Fruit fly (Drosophila melanogaster) whole organism, prepupa: ENCODE measurements around the gene Gnpnat.
A peak's percentile ranks its signal among the peaks of the same experiment; 100 is the strongest.

ENCODE experiments used
- CG10631 ChIP-seq: fragments of 200-800 bp; sonication (Bioruptor generic); optimal IDR thresholded peaks from 2 replicates; lab custom pipeline; 2016; ENCODE audit warnings: missing biosample characterization, missing genetic modification characterization
- CG10669 ChIP-seq: fragments of 200-800 bp; sonication (Bioruptor generic); optimal IDR thresholded peaks from 3 replicates; lab custom pipeline; 2018; ENCODE audit warnings: missing biosample characterization, mild to moderate bottlenecking, missing genetic modification characterization, moderate library complexity
- CG11294 ChIP-seq: fragments of 200-800 bp; sonication (Bioruptor generic); IDR thresholded peaks from 2 replicates; pipeline ENCODE4 v1.3.6; 2022; ENCODE audit warnings: missing biosample characterization, missing genetic modification characterization
- CG11762 ChIP-seq: fragments of 200-800 bp; sonication (Bioruptor generic); optimal IDR thresholded peaks from 3 replicates; lab custom pipeline; 2016; ENCODE audit warnings: missing biosample characterization, missing genetic modification characterization; ENCODE audit not compliant: insufficient read depth
- CG11902 ChIP-seq: fragments of 200-800 bp; sonication (Bioruptor generic); optimal IDR thresholded peaks from 3 replicates; lab custom pipeline; 2016; ENCODE audit warnings: missing biosample characterization, missing genetic modification characterization
- CG15336 ChIP-seq: fragments of 200-800 bp; sonication (Bioruptor generic); IDR thresholded peaks from 2 replicates; pipeline ENCODE4 v1.3.6; 2022; ENCODE audit warnings: missing biosample characterization, missing genetic modification characterization
- CG1621 ChIP-seq: fragments of 200-800 bp; sonication (Bioruptor generic); optimal IDR thresholded peaks from 3 replicates; lab custom pipeline; 2018; ENCODE audit warnings: missing biosample characterization, mild to moderate bottlenecking, missing genetic modification characterization
- CG16779 ChIP-seq: fragments of 200-800 bp; sonication (Bioruptor generic); optimal IDR thresholded peaks from 3 replicates; lab custom pipeline; 2017; ENCODE audit warnings: missing biosample characterization, mild to moderate bottlenecking, missing genetic modification characterization
- CG3032 ChIP-seq: fragments of 200-800 bp; optimal IDR thresholded peaks from 2 replicates; lab custom pipeline; 2019; ENCODE audit warnings: missing biosample characterization, mild to moderate bottlenecking, missing genetic modification characterization, moderate library complexity
- CG31627 ChIP-seq: fragments of 200-800 bp; sonication (Bioruptor generic); optimal IDR thresholded peaks from 3 replicates; lab custom pipeline; 2016; ENCODE audit warnings: missing biosample characterization, missing genetic modification characterization
- CG32006 ChIP-seq: fragments of 200-800 bp; sonication (Bioruptor generic); optimal IDR thresholded peaks from 3 replicates; lab custom pipeline; 2017; ENCODE audit warnings: missing biosample characterization, mild to moderate bottlenecking, missing genetic modification characterization
- CG34406 ChIP-seq: fragments of 200-800 bp; sonication (Bioruptor generic); optimal IDR thresholded peaks from 3 replicates; lab custom pipeline; 2016; ENCODE audit warnings: missing biosample characterization, missing genetic modification characterization
- CG3919 ChIP-seq: fragments of 200-800 bp; sonication (Bioruptor generic); optimal IDR thresholded peaks from 3 replicates; lab custom pipeline; 2016; ENCODE audit warnings: missing biosample characterization, missing genetic modification characterization
- CG4318 ChIP-seq: fragments of 200-800 bp; sonication (Bioruptor generic); optimal IDR thresholded peaks from 3 replicates; lab custom pipeline; 2017; ENCODE audit warnings: missing biosample characterization, mild to moderate bottlenecking, missing genetic modification characterization
- CG6276 ChIP-seq: fragments of 200-800 bp; sonication (Bioruptor generic); optimal IDR thresholded peaks from 2 replicates; lab custom pipeline; 2017; ENCODE audit warnings: missing biosample characterization, mild to moderate bottlenecking, missing genetic modification characterization
- CG6792 ChIP-seq: fragments of 200-800 bp; sonication (Bioruptor generic); optimal IDR thresholded peaks from 3 replicates; lab custom pipeline; 2016; ENCODE audit warnings: missing biosample characterization, missing genetic modification characterization
- CG6808 ChIP-seq: fragments of 200-800 bp; sonication (Bioruptor generic); optimal IDR thresholded peaks from 3 replicates; lab custom pipeline; 2017; ENCODE audit warnings: missing biosample characterization, missing genetic modification characterization, mild to moderate bottlenecking, moderate library complexity, missing genetic modification reagents
- CG7368 ChIP-seq: fragments of 200-800 bp; sonication (Bioruptor generic); optimal IDR thresholded peaks from 3 replicates; lab custom pipeline; 2016; ENCODE audit warnings: missing biosample characterization, missing genetic modification characterization
- CG8119 ChIP-seq: fragments of 200-800 bp; sonication (Bioruptor generic); IDR thresholded peaks from 3 replicates; pipeline ENCODE4 v1.3.6; 2022; ENCODE audit warnings: missing biosample characterization, missing genetic modification characterization
- CG8632 ChIP-seq: fragments of 200-800 bp; sonication (Bioruptor generic); optimal IDR thresholded peaks from 3 replicates; lab custom pipeline; 2016; ENCODE audit warnings: missing biosample characterization, missing genetic modification characterization
- CG9139 ChIP-seq: fragments of 200-800 bp; sonication (Bioruptor generic); optimal IDR thresholded peaks from 3 replicates; lab custom pipeline; 2017; ENCODE audit warnings: missing biosample characterization, mild to moderate bottlenecking, missing genetic modification characterization
- Eip75B ChIP-seq: fragments of 200-800 bp; sonication (Bioruptor generic); optimal IDR thresholded peaks from 3 replicates; lab custom pipeline; 2016; ENCODE audit warnings: missing biosample characterization, missing genetic modification characterization
- Eip78C ChIP-seq: fragments of 200-800 bp; sonication (Bioruptor generic); peaks from one replicate; lab custom pipeline; 2016; ENCODE audit warnings: missing biosample characterization, missing genetic modification characterization
- Eip93F ChIP-seq: fragments of 200-800 bp; sonication (Bioruptor generic); optimal IDR thresholded peaks from 2 replicates; lab custom pipeline; 2016; ENCODE audit warnings: missing biosample characterization, mild to moderate bottlenecking, missing genetic modification characterization
- Ets96B ChIP-seq: fragments of 200-800 bp; optimal IDR thresholded peaks from 2 replicates; lab custom pipeline; 2019; ENCODE audit warnings: missing biosample characterization, mild to moderate bottlenecking, missing genetic modification characterization, moderate library complexity
- Gug ChIP-seq: fragments of 200-800 bp; sonication (Bioruptor generic); IDR thresholded peaks from 2 replicates; pipeline ENCODE4 v1.3.6; 2022; ENCODE audit warnings: missing biosample characterization, missing genetic modification characterization
- Hr38 ChIP-seq: sonication (Bioruptor generic); optimal IDR thresholded peaks from 2 replicates; lab custom pipeline; 2016; ENCODE audit warnings: missing biosample characterization, missing genetic modification characterization
- Hr39 ChIP-seq: fragments of 200-800 bp; sonication (Bioruptor generic); optimal IDR thresholded peaks from 2 replicates; lab custom pipeline; 2016; ENCODE audit warnings: missing biosample characterization, missing genetic modification characterization
- Hr4 ChIP-seq: fragments of 200-800 bp; sonication (Bioruptor generic); optimal IDR thresholded peaks from 3 replicates; lab custom pipeline; 2016; ENCODE audit warnings: missing biosample characterization, missing genetic modification characterization
- Lpt ChIP-seq: fragments of 200-800 bp; sonication (Bioruptor generic); optimal IDR thresholded peaks from 3 replicates; lab custom pipeline; 2016; ENCODE audit warnings: missing biosample characterization, missing genetic modification characterization
- Met ChIP-seq: fragments of 200-800 bp; sonication (Bioruptor generic); optimal IDR thresholded peaks from 3 replicates; lab custom pipeline; 2016; ENCODE audit warnings: missing biosample characterization, missing genetic modification characterization
- OdsH ChIP-seq: fragments of 200-800 bp; sonication (Bioruptor generic); optimal IDR thresholded peaks from 3 replicates; lab custom pipeline; 2016; ENCODE audit warnings: missing biosample characterization, missing genetic modification characterization
- Smox ChIP-seq: fragments of 200-800 bp; sonication (Bioruptor generic); optimal IDR thresholded peaks from 3 replicates; lab custom pipeline; 2016; ENCODE audit warnings: missing biosample characterization, missing genetic modification characterization
- Sox102F ChIP-seq: fragments of 200-800 bp; sonication (Bioruptor generic); optimal IDR thresholded peaks from 2 replicates; lab custom pipeline; 2016; ENCODE audit warnings: missing biosample characterization, mild to moderate bottlenecking, missing genetic modification characterization
- Sox14 ChIP-seq: fragments of 200-800 bp; sonication (Bioruptor generic); optimal IDR thresholded peaks from 3 replicates; lab custom pipeline; 2016; ENCODE audit warnings: missing biosample characterization, missing genetic modification characterization
- Sox15 ChIP-seq: fragments of 200-800 bp; sonication (Bioruptor generic); optimal IDR thresholded peaks from 3 replicates; lab custom pipeline; 2016; ENCODE audit warnings: missing biosample characterization, missing genetic modification characterization
- achi ChIP-seq: fragments of 200-800 bp; sonication (Bioruptor generic); optimal IDR thresholded peaks from 3 replicates; lab custom pipeline; 2016; ENCODE audit warnings: missing biosample characterization, missing genetic modification characterization
- acj6 ChIP-seq: fragments of 200-800 bp; sonication (Bioruptor generic); optimal IDR thresholded peaks from 3 replicates; lab custom pipeline; 2016; ENCODE audit warnings: missing biosample characterization, missing genetic modification characterization
- cyc ChIP-seq: fragments of 200-800 bp; sonication (Bioruptor generic); optimal IDR thresholded peaks from 3 replicates; lab custom pipeline; 2016; ENCODE audit warnings: missing biosample characterization, missing genetic modification characterization
- dac ChIP-seq: fragments of 200-800 bp; sonication (Bioruptor generic); optimal IDR thresholded peaks from 2 replicates; lab custom pipeline; 2017; ENCODE audit warnings: missing biosample characterization, mild to moderate bottlenecking, missing genetic modification characterization
- dsx ChIP-seq: fragments of 200-800 bp; optimal IDR thresholded peaks from 3 replicates; lab custom pipeline; 2019; ENCODE audit warnings: missing biosample characterization, mild to moderate bottlenecking, missing genetic modification characterization, moderate library complexity; ENCODE audit not compliant: poor library complexity, severe bottlenecking
- eg ChIP-seq: fragments of 200-800 bp; sonication (Bioruptor generic); IDR thresholded peaks from 3 replicates; pipeline ENCODE4 v1.3.6; 2022; ENCODE audit warnings: missing biosample characterization, missing genetic modification characterization
- esn ChIP-seq: fragments of 200-800 bp; sonication (Bioruptor generic); optimal IDR thresholded peaks from 2 replicates; lab custom pipeline; 2016; ENCODE audit warnings: missing biosample characterization, mild to moderate bottlenecking, missing genetic modification characterization, moderate library complexity
- fkh ChIP-seq: fragments of 200-800 bp; sonication (Bioruptor generic); optimal IDR thresholded peaks from 3 replicates; lab custom pipeline; 2017; ENCODE audit warnings: missing biosample characterization, mild to moderate bottlenecking, missing genetic modification characterization, moderate library complexity
- lz ChIP-seq: fragments of 200-800 bp; sonication (Bioruptor generic); optimal IDR thresholded peaks from 3 replicates; lab custom pipeline; 2016; ENCODE audit warnings: missing biosample characterization, missing genetic modification characterization
- net ChIP-seq: fragments of 200-800 bp; sonication (Bioruptor generic); optimal IDR thresholded peaks from 3 replicates; lab custom pipeline; 2016; ENCODE audit warnings: missing biosample characterization, missing genetic modification characterization
- pdm3 ChIP-seq: fragments of 200-800 bp; sonication (Bioruptor generic); optimal IDR thresholded peaks from 3 replicates; lab custom pipeline; 2016; ENCODE audit warnings: missing biosample characterization, missing genetic modification characterization
- salr ChIP-seq, 2 experiments: fragments of 200-800 bp; sonication (Bioruptor generic); optimal IDR thresholded peaks; 3 replicates each; lab custom pipeline; 2016 to 2018; ENCODE audit warnings: missing biosample characterization in 2 of 2, missing genetic modification characterization in 2 of 2, mild to moderate bottlenecking in 1 of 2
- spab ChIP-seq: fragments of 200-800 bp; sonication (Bioruptor generic); optimal IDR thresholded peaks from 2 replicates; lab custom pipeline; 2017; ENCODE audit warnings: missing biosample characterization, mild to moderate bottlenecking, missing genetic modification characterization, missing genetic modification reagents
- ss ChIP-seq, 2 experiments: fragments of 200-800 bp; sonication (Bioruptor generic); optimal IDR thresholded peaks; 2 replicates in 1 of 2; 3 replicates in 1 of 2; lab custom pipeline; 2017 to 2018; ENCODE audit warnings: mild to moderate bottlenecking in 2 of 2, missing biosample characterization in 2 of 2, missing genetic modification characterization in 2 of 2, moderate library complexity in 1 of 2
- svp ChIP-seq: fragments of 200-800 bp; sonication (Bioruptor generic); peaks from one replicate; lab custom pipeline; 2016; ENCODE audit warnings: missing biosample characterization, missing genetic modification characterization
- topi ChIP-seq: fragments of 200-800 bp; sonication (Bioruptor generic); optimal IDR thresholded peaks from 3 replicates; lab custom pipeline; 2016; ENCODE audit warnings: missing biosample characterization, missing genetic modification characterization
- vri ChIP-seq: fragments of 200-800 bp; sonication (Bioruptor generic); optimal IDR thresholded peaks from 3 replicates; lab custom pipeline; 2016; ENCODE audit warnings: missing biosample characterization, mild to moderate bottlenecking, missing genetic modification characterization

The Gnpnat gene

DNA sequence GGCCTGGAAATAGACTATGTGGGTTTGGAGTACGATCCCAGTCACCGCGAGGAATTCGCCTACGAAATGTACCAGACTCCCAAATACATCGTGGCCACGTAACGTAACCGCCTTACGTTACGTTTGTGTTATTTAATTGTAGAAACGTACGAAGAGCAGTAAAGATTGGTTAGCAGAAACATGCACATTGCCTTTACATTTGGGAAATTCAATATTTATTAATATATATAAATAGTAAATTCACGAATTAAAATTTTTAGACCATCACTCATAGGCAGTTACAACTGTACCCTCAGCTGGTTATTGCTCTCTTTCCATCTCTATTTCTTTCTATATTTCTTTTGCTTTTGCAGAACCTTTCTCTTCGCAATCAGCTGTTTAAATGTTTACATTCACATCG lies at the start of gene Gnpnat:
Gene Gnpnat (plus strand): TSS at position 385 of the 400 bp plus-strand sequence.
- peak; percentile 45 for TF ChIP-seq topi (GFP tag; lab: Kevin White, UChicago)
- peak; percentile 50 for TF ChIP-seq CG10669 (GFP tag; lab: Kevin White, UChicago)
- TF ChIP-seq ss (GFP tag; optimal IDR thresholded peaks at IDR 0.05; lab: Kevin White, UChicago) = peak in 1 of 2 experiments; percentile 52
- peak; percentile 11 for TF ChIP-seq CG31627 (GFP tag; lab: Kevin White, UChicago)
- TF ChIP-seq CG11294 (GFP tag; lab: Robert Waterston, UW) = no peak
- TF ChIP-seq fkh (GFP tag; lab: Kevin White, UChicago) = no peak
- peak; percentile 38 for TF ChIP-seq Sox14 (GFP tag; lab: Kevin White, UChicago)
- no peak for TF ChIP-seq Gug (GFP tag; lab: Robert Waterston, UW)
- TF ChIP-seq CG8632 (GFP tag; lab: Kevin White, UChicago) = peak; percentile 40
- peak; percentile 25 for TF ChIP-seq Lpt (GFP tag; lab: Kevin White, UChicago)
- TF ChIP-seq cyc (GFP tag; lab: Kevin White, UChicago) = peak; percentile 21
- peak; percentile 3 for TF ChIP-seq Hr39 (GFP tag; lab: Kevin White, UChicago)
- peak; percentile 51 for TF ChIP-seq svp (GFP tag; lab: Kevin White, UChicago)
- peak; percentile 63 for TF ChIP-seq Eip75B (GFP tag; lab: Kevin White, UChicago)
- TF ChIP-seq CG32006 = peak; percentile 75
- TF ChIP-seq CG15336 (GFP tag; lab: Robert Waterston, UW) = no peak
- peak; percentile 6 for TF ChIP-seq spab
- peak; percentile 71 for TF ChIP-seq OdsH
- peak; percentile 25 for TF ChIP-seq CG16779 (tag; lab: Kevin White, UChicago)
- TF ChIP-seq Hr4 = peak; percentile 62
- TF ChIP-seq salr (GFP tag; optimal IDR thresholded peaks at IDR 0.05; lab: Kevin White, UChicago) = no peak
- TF ChIP-seq vri (GFP tag; lab: Kevin White, UChicago) = peak; percentile 55
- TF ChIP-seq Sox15 (GFP tag; lab: Kevin White, UChicago) = no peak
- peak; percentile 69 for TF ChIP-seq esn (GFP tag; lab: Kevin White, UChicago)
- peak; percentile 15 for TF ChIP-seq pdm3 (GFP tag; lab: Kevin White, UChicago)
- TF ChIP-seq Hr38 (GFP tag; lab: Kevin White, UChicago) = no peak
- TF ChIP-seq CG7368 (GFP tag; lab: Kevin White, UChicago) = no peak
- peak; percentile 32 for TF ChIP-seq CG6792 (GFP tag; lab: Kevin White, UChicago)
- no peak for TF ChIP-seq CG6808 (GFP tag; lab: Kevin White, UChicago)
- peak; percentile 38 for TF ChIP-seq dac (GFP tag; lab: Kevin White, UChicago)
- TF ChIP-seq CG11902 (GFP tag; lab: Kevin White, UChicago) = peak; percentile 36
- peak; percentile 54 for TF ChIP-seq lz (GFP tag; lab: Kevin White, UChicago)
- TF ChIP-seq CG1621 = peak; percentile 17
- TF ChIP-seq Eip78C (GFP tag; lab: Kevin White, UChicago) = peak; percentile 90
- peak; percentile 63 for TF ChIP-seq achi (GFP tag; lab: Kevin White, UChicago)
- peak; percentile 44 for TF ChIP-seq Smox
- TF ChIP-seq CG4318 (GFP tag; lab: Kevin White, UChicago) = peak; percentile 12
- peak; percentile 10 for TF ChIP-seq CG11762 (GFP tag; lab: Kevin White, UChicago)
- TF ChIP-seq CG10631 (GFP tag; lab: Kevin White, UChicago) = peak; percentile 64
- peak; percentile 13 for TF ChIP-seq CG3032
- TF ChIP-seq Eip93F (GFP tag; lab: Kevin White, UChicago) = no peak
- peak; percentile 60 for TF ChIP-seq acj6
- TF ChIP-seq dsx = peak; percentile 43
- TF ChIP-seq net (GFP tag; lab: Kevin White, UChicago) = peak; percentile 54
- TF ChIP-seq eg (GFP tag; lab: Robert Waterston, UW) = no peak
- TF ChIP-seq Sox102F (GFP tag; lab: Kevin White, UChicago) = peak; percentile 44
- TF ChIP-seq CG9139 (GFP tag; lab: Kevin White, UChicago) = no peak
- peak; percentile 62 for TF ChIP-seq CG3919 (GFP tag; lab: Kevin White, UChicago)
- TF ChIP-seq CG6276 (GFP tag; lab: Kevin White, UChicago) = peak; percentile 63
- no peak for TF ChIP-seq CG8119
- peak; percentile 66 for TF ChIP-seq Ets96B (tag; lab: Kevin White, UChicago)
- peak; percentile 40 for TF ChIP-seq CG34406 (GFP tag; lab: Kevin White, UChicago)
- TF ChIP-seq Met (GFP tag; lab: Kevin White, UChicago) = peak; percentile 47
